Fruit fly (Drosophila melanogaster) whole organism, embryonic: Measurements from ENCODE around the gene CG31347.
A peak's percentile ranks its signal among the peaks of the same experiment; 100 is the strongest.

Source experiments
- Aef1 ChIP-seq: fragments of 200-800 bp; sonication (Bioruptor generic); IDR thresholded peaks from 3 replicates; pipeline ENCODE4 v1.3.6; 2022; ENCODE audit warnings: missing biosample characterization, missing genetic modification characterization
- Atf-2 ChIP-seq: fragments of 200-800 bp; sonication (Bioruptor generic); optimal IDR thresholded peaks from 2 replicates; lab custom pipeline; 2016; ENCODE audit warnings: missing biosample characterization, missing genetic modification characterization
- CG10366 ChIP-seq: fragments of 200-800 bp; sonication (Bioruptor generic); IDR thresholded peaks from 2 replicates; pipeline ENCODE4 v1.3.6; 2022; ENCODE audit warnings: missing biosample characterization, missing genetic modification characterization
- CG11093 ChIP-seq: fragments of 200-800 bp; sonication (Bioruptor generic); IDR thresholded peaks from 3 replicates; pipeline ENCODE4 v1.3.6; 2022; ENCODE audit warnings: missing biosample characterization, missing genetic modification characterization
- CG14441 ChIP-seq: fragments of 200-800 bp; sonication (Bioruptor generic); IDR thresholded peaks from 2 replicates; pipeline ENCODE4 v1.3.6; 2022; ENCODE audit warnings: missing biosample characterization, missing genetic modification characterization
- CG14667 ChIP-seq: fragments of 200-800 bp; sonication (Bioruptor generic); IDR thresholded peaks from 2 replicates; pipeline ENCODE4 v1.3.6; 2022; ENCODE audit warnings: missing biosample characterization, missing genetic modification characterization
- CG17802 ChIP-seq: fragments of 200-800 bp; sonication (Bioruptor generic); optimal IDR thresholded peaks from 2 replicates; lab custom pipeline; 2018; ENCODE audit warnings: missing biosample characterization, mild to moderate bottlenecking, missing genetic modification characterization, moderate library complexity
- CG3847 ChIP-seq: fragments of 200-800 bp; sonication (Bioruptor generic); IDR thresholded peaks from 2 replicates; pipeline ENCODE4 v1.3.6; 2022; ENCODE audit warnings: missing biosample characterization, missing genetic modification characterization
- CG3995 ChIP-seq: fragments of 200-800 bp; sonication (Bioruptor generic); optimal IDR thresholded peaks from 3 replicates; lab custom pipeline; 2016; ENCODE audit warnings: missing biosample characterization, missing genetic modification characterization
- CG4730 ChIP-seq: fragments of 200-800 bp; sonication (Bioruptor generic); IDR thresholded peaks from 2 replicates; pipeline ENCODE4 v1.3.6; 2022; ENCODE audit warnings: missing biosample characterization, missing genetic modification characterization
- CG6272 ChIP-seq: fragments of 200-800 bp; sonication (Bioruptor generic); IDR thresholded peaks from 2 replicates; pipeline ENCODE4 v1.3.6; 2022; ENCODE audit warnings: missing biosample characterization, missing genetic modification characterization
- CG9797 ChIP-seq: fragments of 200-800 bp; sonication (Bioruptor generic); optimal IDR thresholded peaks from 3 replicates; lab custom pipeline; 2018; ENCODE audit warnings: missing biosample characterization, mild to moderate bottlenecking, missing genetic modification characterization
- CG9817 ChIP-seq: fragments of 200-800 bp; sonication (Bioruptor generic); optimal IDR thresholded peaks from 2 replicates; lab custom pipeline; 2018; ENCODE audit warnings: missing biosample characterization, mild to moderate bottlenecking, missing genetic modification characterization, moderate library complexity
- CG9932 ChIP-seq: fragments of 200-800 bp; sonication (Bioruptor generic); IDR thresholded peaks from 2 replicates; pipeline ENCODE4 v1.3.6; 2022; ENCODE audit warnings: missing biosample characterization, missing genetic modification characterization
- CoRest ChIP-seq: fragments of 200-800 bp; sonication (Bioruptor generic); optimal IDR thresholded peaks from 3 replicates; lab custom pipeline; 2018; ENCODE audit warnings: missing biosample characterization, mild to moderate bottlenecking, missing genetic modification characterization, moderate library complexity
- Dp ChIP-seq: fragments of 200-800 bp; sonication (Bioruptor generic); optimal IDR thresholded peaks from 2 replicates; lab custom pipeline; 2018; ENCODE audit warnings: missing biosample characterization, mild to moderate bottlenecking, missing genetic modification characterization, moderate library complexity
- Dref ChIP-seq: fragments of 200-800 bp; sonication (Bioruptor generic); IDR thresholded peaks from 2 replicates; pipeline ENCODE4 v1.3.6; 2022; ENCODE audit warnings: missing biosample characterization, missing genetic modification characterization
- E2f2 ChIP-seq: fragments of 200-800 bp; sonication (Bioruptor generic); IDR thresholded peaks from 2 replicates; pipeline ENCODE4 v1.3.6; 2022; ENCODE audit warnings: missing biosample characterization, missing genetic modification characterization
- Ets65A ChIP-seq: fragments of 200-800 bp; sonication (Bioruptor generic); peaks from one replicate; lab custom pipeline; 2016; ENCODE audit warnings: missing biosample characterization, missing genetic modification characterization
- Hmr ChIP-seq: fragments of 200-800 bp; sonication (Bioruptor generic); optimal IDR thresholded peaks from 3 replicates; lab custom pipeline; 2017; ENCODE audit warnings: mild to moderate bottlenecking, missing biosample characterization, missing genetic modification reagents, missing genetic modification characterization
- Hr3 ChIP-seq: fragments of 200-800 bp; sonication (Bioruptor generic); optimal IDR thresholded peaks from 3 replicates; lab custom pipeline; 2016; ENCODE audit warnings: missing biosample characterization, missing genetic modification characterization
- Hr78 ChIP-seq, 2 experiments: fragments of 200-800 bp in 1 of 2; fragments of >200 bp in 1 of 2; sonication (Bioruptor generic) in 1 of 2; optimal IDR thresholded peaks; 2 replicates each; lab custom pipeline; 2017 to 2019; ENCODE audit warnings: missing biosample characterization in 2 of 2, missing genetic modification characterization in 2 of 2, mild to moderate bottlenecking in 1 of 2, moderate library complexity in 1 of 2
- MBD-R2 ChIP-seq: fragments of 200-800 bp; sonication (Bioruptor generic); IDR thresholded peaks from 2 replicates; pipeline ENCODE4 v1.3.6; 2022; ENCODE audit warnings: missing biosample characterization, missing genetic modification characterization
- Med ChIP-seq: fragments of 200-800 bp; sonication (Bioruptor generic); peaks from one replicate; lab custom pipeline; 2016; ENCODE audit warnings: missing biosample characterization, missing genetic modification characterization, mild to moderate bottlenecking, inconsistent platforms, moderate library complexity
- Myb ChIP-seq: fragments of 200-800 bp; sonication (Bioruptor generic); optimal IDR thresholded peaks from 2 replicates; lab custom pipeline; 2016; ENCODE audit warnings: missing biosample characterization, missing genetic modification characterization
- Ptx1 ChIP-seq: fragments of 200-800 bp; sonication (Bioruptor generic); IDR thresholded peaks from 2 replicates; pipeline ENCODE4 v1.3.6; 2022; ENCODE audit warnings: missing biosample characterization, missing genetic modification characterization
- Rx ChIP-seq: fragments of 200-800 bp; sonication (Bioruptor generic); IDR thresholded peaks from 2 replicates; pipeline ENCODE4 v1.3.6; 2022; ENCODE audit warnings: missing biosample characterization, missing genetic modification characterization
- Sin3A ChIP-seq: fragments of >200 bp; optimal IDR thresholded peaks from 2 replicates; lab custom pipeline; 2018
- Sry-δ ChIP-seq: fragments of 200-800 bp; sonication (Bioruptor generic); optimal IDR thresholded peaks from 2 replicates; lab custom pipeline; 2016; ENCODE audit warnings: missing biosample characterization, missing genetic modification characterization
- ase ChIP-seq: fragments of 200-800 bp; sonication (Bioruptor generic); IDR thresholded peaks from 3 replicates; pipeline ENCODE4 v1.3.6; 2022; ENCODE audit warnings: missing biosample characterization, missing genetic modification characterization
- dimm ChIP-seq: fragments of 200-800 bp; sonication (Bioruptor generic); IDR thresholded peaks from 2 replicates; pipeline ENCODE4 v1.3.6; 2022; ENCODE audit warnings: missing biosample characterization, missing genetic modification characterization
- dysf ChIP-seq: fragments of 200-800 bp; sonication (Bioruptor generic); IDR thresholded peaks from 3 replicates; pipeline ENCODE4 v1.3.6; 2022; ENCODE audit warnings: missing biosample characterization, missing genetic modification characterization
- gfzf ChIP-seq: fragments of 200-800 bp; sonication (Bioruptor generic); optimal IDR thresholded peaks from 2 replicates; lab custom pipeline; 2016; ENCODE audit warnings: missing biosample characterization, mild to moderate bottlenecking, missing genetic modification characterization, moderate library complexity
- ken ChIP-seq: fragments of 200-800 bp; sonication (Bioruptor generic); IDR thresholded peaks from 3 replicates; pipeline ENCODE4 v1.3.6; 2022; ENCODE audit warnings: missing biosample characterization, missing genetic modification characterization
- knrl ChIP-seq: fragments of 200-800 bp; sonication (Bioruptor generic); IDR thresholded peaks from 3 replicates; pipeline ENCODE4 v1.3.6; 2022; ENCODE audit warnings: missing biosample characterization, missing genetic modification characterization; ENCODE audit not compliant: partially characterized antibody
- lola ChIP-seq, 3 experiments: fragments of >200 bp in 2 of 3; fragments of 200-800 bp in 1 of 3; sonication (Bioruptor generic) in 1 of 3; optimal IDR thresholded peaks; 2 replicates each; lab custom pipeline; 2017 to 2019; ENCODE audit warnings: missing biosample characterization in 3 of 3, missing genetic modification characterization in 3 of 3, mild to moderate bottlenecking in 1 of 3, moderate library complexity in 1 of 3
- phol ChIP-seq: fragments of 200-800 bp; sonication (Bioruptor generic); optimal IDR thresholded peaks from 3 replicates; lab custom pipeline; 2018; ENCODE audit warnings: missing biosample characterization, mild to moderate bottlenecking, missing genetic modification characterization, moderate library complexity
- pum ChIP-seq: fragments of 200-800 bp; sonication (Bioruptor generic); optimal IDR thresholded peaks from 2 replicates; lab custom pipeline; 2016; ENCODE audit warnings: missing biosample characterization, missing genetic modification characterization
- ranshi ChIP-seq: fragments of 200-800 bp; sonication (Bioruptor generic); IDR thresholded peaks from 2 replicates; pipeline ENCODE4 v1.3.6; 2022; ENCODE audit warnings: missing biosample characterization, missing genetic modification characterization
- row ChIP-seq: fragments of 200-800 bp; sonication (Bioruptor generic); IDR thresholded peaks from 3 replicates; pipeline ENCODE4 v1.3.6; 2022; ENCODE audit warnings: missing biosample characterization, missing genetic modification characterization
- sens ChIP-seq: fragments of 200-800 bp; sonication (Bioruptor generic); peaks from one replicate; lab custom pipeline; 2016; ENCODE audit warnings: missing biosample characterization, missing genetic modification characterization
- sisA ChIP-seq: fragments of 200-800 bp; sonication (Bioruptor generic); IDR thresholded peaks from 2 replicates; pipeline ENCODE4 v1.3.6; 2022; ENCODE audit warnings: missing biosample characterization, missing genetic modification characterization
- ssp ChIP-seq: fragments of 200-800 bp; sonication (Bioruptor generic); IDR thresholded peaks from 2 replicates; pipeline ENCODE4 v1.3.6; 2022; ENCODE audit warnings: missing biosample characterization, missing genetic modification characterization
- stwl ChIP-seq: fragments of 200-800 bp; sonication (Bioruptor generic); optimal IDR thresholded peaks from 3 replicates; lab custom pipeline; 2018; ENCODE audit warnings: missing biosample characterization, mild to moderate bottlenecking, missing genetic modification characterization, moderate library complexity
- tll ChIP-seq, 2 experiments: fragments of 200-800 bp in 1 of 2; fragments of >200 bp in 1 of 2; sonication (Bioruptor generic) in 1 of 2; optimal IDR thresholded peaks; 2 replicates each; lab custom pipeline; 2017 to 2019; ENCODE audit warnings: missing biosample characterization in 2 of 2, missing genetic modification characterization in 2 of 2, mild to moderate bottlenecking in 1 of 2, moderate library complexity in 1 of 2
- ttk ChIP-seq: fragments of 200-800 bp; sonication (Bioruptor generic); IDR thresholded peaks from 2 replicates; pipeline ENCODE4 v2.1.2; 2022; ENCODE audit warnings: missing biosample characterization, missing genetic modification characterization
- vvl ChIP-seq: fragments of 200-800 bp; sonication (Bioruptor generic); IDR thresholded peaks from 2 replicates; pipeline ENCODE4 v1.3.6; 2022; ENCODE audit warnings: missing biosample characterization, missing genetic modification characterization
- zfh1 ChIP-seq: fragments of 200-800 bp; sonication (Bioruptor generic); IDR thresholded peaks from 3 replicates; pipeline ENCODE4 v1.3.6; 2022; ENCODE audit warnings: missing biosample characterization, missing genetic modification characterization

The CG31347 gene

dm6 chr3R:12712178-12713172 is 20.1 kb upstream of the CG31347 start, which contains the start of gene PolQ:
PolQ (minus strand) TSS chr3R:12712299.
- TF ChIP-seq CG17802 (tag; lab: Kevin White, UChicago), result peak; percentile 69
- TF ChIP-seq Rx (GFP tag; lab: Robert Waterston, UW), result peak; percentile 51
- peak; percentile 91 for TF ChIP-seq Myb
- peak; percentile 53; the same call in 1 of the 3 replicates for TF ChIP-seq ken
- peak; percentile 60 for TF ChIP-seq sisA
- peak in 1 of 2 experiments; percentile 86 for TF ChIP-seq tll (GFP tag; optimal IDR thresholded peaks at IDR 0.05; lab: Kevin White, UChicago)
- TF ChIP-seq CG9817 (tag; lab: Kevin White, UChicago), result peak; percentile 11
- TF ChIP-seq Atf-2 (GFP tag; lab: Kevin White, UChicago), result peak; percentile 9
- TF ChIP-seq CG9797 (GFP tag; lab: Kevin White, UChicago), result peak; percentile 57
- TF ChIP-seq sens (GFP tag; lab: Kevin White, UChicago), result peak; percentile 53
- peak; percentile 80 for TF ChIP-seq E2f2 (GFP tag; lab: Robert Waterston, UW)
- TF ChIP-seq Sry-δ, result peak; percentile 10
- peak; percentile 61 for TF ChIP-seq Dp (GFP tag; lab: Kevin White, UChicago)
- peak; percentile 30; the same call in 1 of the 2 replicates for TF ChIP-seq CG14441 (GFP tag; lab: Robert Waterston, UW)
- TF ChIP-seq ase (GFP tag; lab: Robert Waterston, UW), result 0 out of 3 replicates have a peak, but pooled peaks have one; percentile 44
- peak; percentile 46; the same call in 1 of the 3 replicates for TF ChIP-seq CG11093
- peak; percentile 100 for TF ChIP-seq ssp
- TF ChIP-seq gfzf (GFP tag; lab: Kevin White, UChicago), result peak; percentile 75
- TF ChIP-seq CG3847, result peak; percentile 62
- peak; percentile 33; the same call in 1 of the 2 replicates for TF ChIP-seq Dref (GFP tag; lab: Robert Waterston, UW)
- TF ChIP-seq CG6272, result peak; percentile 43
- peak; percentile 42 for TF ChIP-seq CG9932
- peak; percentile 39; the same call in 1 of the 3 replicates for TF ChIP-seq Aef1 (GFP tag; lab: Robert Waterston, UW)
- TF ChIP-seq lola (GFP tag; optimal IDR thresholded peaks at IDR 0.05; lab: Kevin White, UChicago), result peak in 1 of 3 experiments; percentile 90
- TF ChIP-seq zfh1, result peak; percentile 48; the same call in 1 of the 3 replicates
- TF ChIP-seq phol (tag; lab: Kevin White, UChicago), result peak; percentile 10
- peak; percentile 71 for TF ChIP-seq Sin3A
- peak; percentile 76 for TF ChIP-seq Hmr (GFP tag; lab: Kevin White, UChicago)
- TF ChIP-seq CoRest, result peak; percentile 18
- peak in 1 of 2 experiments; percentile 26 for TF ChIP-seq Hr78 (GFP tag; optimal IDR thresholded peaks at IDR 0.05; lab: Kevin White, UChicago)
- 0 out of 3 replicates have a peak, but pooled peaks have one; percentile 20 for TF ChIP-seq dysf
- TF ChIP-seq CG3995 (GFP tag; lab: Kevin White, UChicago), result peak; percentile 15
- TF ChIP-seq MBD-R2 (GFP tag; lab: Robert Waterston, UW), result peak; percentile 71
- TF ChIP-seq vvl (GFP tag; lab: Robert Waterston, UW), result peak; percentile 31; the same call in 1 of the 2 replicates
- peak; percentile 74 for TF ChIP-seq row (GFP tag; lab: Robert Waterston, UW)
- TF ChIP-seq knrl (GFP tag; lab: Robert Waterston, UW), result peak; percentile 33; the same call in 1 of the 3 replicates
- TF ChIP-seq ranshi (GFP tag; lab: Robert Waterston, UW), result peak; percentile 48; the same call in 1 of the 2 replicates
- peak; percentile 89 for TF ChIP-seq Ets65A (GFP tag; lab: Kevin White, UChicago)
- peak; percentile 6 for TF ChIP-seq Hr3
- TF ChIP-seq ttk (GFP tag; lab: Robert Waterston, UW), result peak; percentile 49; the same call in 1 of the 2 replicates
- TF ChIP-seq Med (GFP tag; lab: Kevin White, UChicago), result peak; percentile 35
- peak; percentile 23; the same call in 1 of the 2 replicates for TF ChIP-seq CG14667 (GFP tag; lab: Robert Waterston, UW)
- peak; percentile 25; the same call in 1 of the 2 replicates for TF ChIP-seq Ptx1 (GFP tag; lab: Robert Waterston, UW)
- peak; percentile 36 for TF ChIP-seq pum (GFP tag; lab: Kevin White, UChicago)
- 0 out of 2 replicates have a peak, but pooled peaks have one; percentile 20 for TF ChIP-seq CG4730 (GFP tag; lab: Robert Waterston, UW)
- TF ChIP-seq dimm (GFP tag; lab: Robert Waterston, UW), result peak; percentile 23; the same call in 1 of the 2 replicates
- peak; percentile 13; the same call in 1 of the 2 replicates for TF ChIP-seq CG10366
- peak; percentile 24 for TF ChIP-seq stwl (tag; lab: Kevin White, UChicago)
